Worm (Caenorhabditis elegans): Measurements from ENCODE around the gene K12H4.7.

- TF ChIP-seq ztf-11 (tag; optimal IDR thresholded peaks at IDR 0.05) (no peak), lin-13 (tag; optimal IDR thresholded peaks at IDR 0.05) (no peak), bed-3 (GFP tag; optimal IDR thresholded peaks at IDR 0.05) (no peak), M03D4.4 (tag; optimal IDR thresholded peaks at IDR 0.05) (no peak), unc-39 (tag; optimal IDR thresholded peaks at IDR 0.05) (no peak), nhr-237 (tag; optimal IDR thresholded peaks at IDR 0.05) (no peak), ceh-43 (GFP tag; optimal IDR thresholded peaks at IDR 0.05) (no peak), nhr-12 (tag; optimal IDR thresholded peaks at IDR 0.05) (no peak), blmp-1 (tag; optimal IDR thresholded peaks at IDR 0.05) (no peak), snpc-4 (tag; optimal IDR thresholded peaks at IDR 0.05) (no peak), pha-4 (tag; optimal IDR thresholded peaks at IDR 0.05) (no peak)
Measured at ce11 chrIII:8033534-8033933, 17.3 kb downstream of the K12H4.7 start, which contains the start of gene F44B9.10.

Measured in whole organism, mixed stage, embryonic.